Worm (Caenorhabditis elegans) whole organism, L4 larva: ENCODE results near the gene lgc-6.

Experiments
- attf-4 ChIP-seq: sonication (generic microtip); optimal IDR thresholded peaks from 3 replicates; lab custom pipeline; 2017; ENCODE audit warnings: missing biosample characterization, missing genetic modification characterization
- daf-12 ChIP-seq: fragments of 150-350 bp; optimal IDR thresholded peaks from 2 replicates; lab custom pipeline; 2014; ENCODE audit warnings: missing biosample characterization, missing genetic modification reagents, missing genetic modification characterization
- lin-13 ChIP-seq: fragments of 150-350 bp; optimal IDR thresholded peaks from 2 replicates; lab custom pipeline; 2014; ENCODE audit warnings: missing biosample characterization, missing genetic modification reagents, missing genetic modification characterization
- nhr-28 ChIP-seq: fragments of 150-350 bp; optimal IDR thresholded peaks from 2 replicates; lab custom pipeline; 2014; ENCODE audit warnings: missing biosample characterization, missing genetic modification characterization
- nhr-6 ChIP-seq: fragments of 150-350 bp; optimal IDR thresholded peaks from 2 replicates; lab custom pipeline; 2014; ENCODE audit warnings: missing biosample characterization, missing genetic modification characterization
- pha-4 ChIP-seq, 2 experiments: fragments of 150-350 bp in 1 of 2; fragments of 200-800 bp in 1 of 2; sonication (Bioruptor generic) in 1 of 2; IDR thresholded peaks in 1 of 2; optimal IDR thresholded peaks in 1 of 2; 2 replicates each; pipeline versions ENCODE4 v1.3.6 to Lab custom; 2014 to 2022; ENCODE audit warnings: missing genetic modification characterization in 2 of 2, missing genetic modification reagents in 2 of 2, missing biosample characterization in 1 of 2, missing compliant biosample characterization in 1 of 2
- snpc-4 ChIP-seq: fragments of 150-350 bp; optimal IDR thresholded peaks from 2 replicates; lab custom pipeline; 2014; ENCODE audit warnings: missing biosample characterization, missing genetic modification characterization

ce11 chrIV:8355592-8355991 lies 15.9 kb downstream of the lgc-6 start, which contains the start of the genes F17E9.2 and col-116:
- TF ChIP-seq snpc-4 (tag; lab: Kevin White, UChicago) (no peak), nhr-28 (tag; lab: Kevin White, UChicago) (no peak), pha-4 (GFP tag; IDR thresholded peaks at IDR 0.05; lab: Robert Waterston, UW) (no peak), pha-4 (tag; optimal IDR thresholded peaks at IDR 0.05; lab: Kevin White, UChicago) (no peak), nhr-6 (tag; lab: Kevin White, UChicago) (no peak), daf-12 (no peak), lin-13 (GFP tag; lab: Kevin White, UChicago) (no peak), attf-4 (no peak)
